Worm (Caenorhabditis elegans): ENCODE results near the gene srj-8.

The srj-8 gene

ce11 chrV:3278101-3278639 lies 30.6 kb downstream of the srj-8 start, which contains the start of gene fbxa-64:
Gene fbxa-64, minus strand, starts transcription at chrV:3278151.
- no peak for TF ChIP-seq zag-1 (tag; optimal IDR thresholded peaks at IDR 0.05)
- peak; percentile 7 for TF ChIP-seq dpl-1 (GFP tag; optimal IDR thresholded peaks at IDR 0.05)
- peak in 1 of 2 experiments; percentile 8 for TF ChIP-seq unc-62 (GFP tag; optimal IDR thresholded peaks at IDR 0.05 in 1 of 2)
- TF ChIP-seq unc-62 (tag; optimal IDR thresholded peaks at IDR 0.05): no peak
- peak; percentile 50 for TF ChIP-seq mes-2 (tag; optimal IDR thresholded peaks at IDR 0.05; ENCODE audit: poor library complexity, severe bottlenecking)
- no peak for TF ChIP-seq nhr-76 (tag; optimal IDR thresholded peaks at IDR 0.05)

DNA sequence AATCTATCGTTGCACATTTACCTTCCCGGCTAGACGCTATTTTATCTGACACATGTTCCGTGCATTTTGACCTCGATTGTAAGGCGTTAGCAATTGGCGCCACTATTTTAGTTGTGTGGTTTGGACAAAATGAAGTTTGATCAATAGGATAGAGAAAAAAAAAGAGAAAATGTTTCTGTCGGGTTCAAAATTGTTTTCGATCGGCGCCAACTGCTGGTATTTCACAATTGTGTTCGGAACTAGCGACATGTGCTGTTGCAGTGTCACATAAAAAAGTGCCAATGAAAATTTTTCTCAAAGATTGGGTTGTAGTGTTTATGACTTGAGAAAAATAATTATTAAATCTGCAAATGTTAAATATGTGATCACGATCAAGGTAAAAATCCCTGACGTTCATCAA lies 31.5 kb downstream of the srj-8 start:
- TF ChIP-seq egl-43 (GFP tag; IDR thresholded peaks at IDR 0.05): no peak
- TF ChIP-seq hlh-11 (tag; optimal IDR thresholded peaks at IDR 0.05): peak; percentile 54
- no peak for TF ChIP-seq ceh-62 (tag; optimal IDR thresholded peaks at IDR 0.05)
- no peak for TF ChIP-seq lin-15B (tag; optimal IDR thresholded peaks at IDR 0.05)
- TF ChIP-seq zag-1 (tag; optimal IDR thresholded peaks at IDR 0.05): no peak
- TF ChIP-seq nhr-28 (tag; optimal IDR thresholded peaks at IDR 0.05): peak; percentile 10
- TF ChIP-seq dmd-6 (GFP tag; IDR thresholded peaks at IDR 0.05): peak; percentile 40
- no peak for TF ChIP-seq F37D6.2 (tag; optimal IDR thresholded peaks at IDR 0.05)
- TF ChIP-seq duxl-1 (tag; optimal IDR thresholded peaks at IDR 0.05; ENCODE audit: poor library complexity): no peak
- no peak for TF ChIP-seq dmd-9 (GFP tag; IDR thresholded peaks at IDR 0.05)
- TF ChIP-seq nhr-76 (tag; optimal IDR thresholded peaks at IDR 0.05): no peak
- TF ChIP-seq lin-38 (GFP tag; IDR thresholded peaks at IDR 0.05): no peak
- peak; percentile 35 for TF ChIP-seq aha-1 (tag)
- TF ChIP-seq saeg-2 (GFP tag; IDR thresholded peaks at IDR 0.05): no peak
- TF ChIP-seq daf-16 (GFP tag; optimal IDR thresholded peaks at IDR 0.05): peak in 1 of 2 experiments; percentile 86
- TF ChIP-seq daf-16 (tag; optimal IDR thresholded peaks at IDR 0.05): no peak
- no peak for TF ChIP-seq egl-27 (tag; optimal IDR thresholded peaks at IDR 0.05)
- TF ChIP-seq nhr-102 (tag; optimal IDR thresholded peaks at IDR 0.05): no peak
- TF ChIP-seq daf-12 (tag; optimal IDR thresholded peaks at IDR 0.05): no peak
- TF ChIP-seq pha-4 (GFP tag; IDR thresholded peaks at IDR 0.05): no peak
- no peak for TF ChIP-seq pha-4 (tag; optimal IDR thresholded peaks at IDR 0.05)
- TF ChIP-seq fkh-10 (GFP tag; optimal IDR thresholded peaks at IDR 0.05): no peak
- TF ChIP-seq gei-8 (GFP tag; optimal IDR thresholded peaks at IDR 0.05): no peak
- no peak for TF ChIP-seq lin-39 (tag; optimal IDR thresholded peaks at IDR 0.05)
- TF ChIP-seq php-3 (GFP tag; IDR thresholded peaks at IDR 0.05): no peak
- no peak for TF ChIP-seq madf-5 (GFP tag; IDR thresholded peaks at IDR 0.05)
- TF ChIP-seq mxl-2 (GFP tag; conservative IDR thresholded peaks at IDR 0.05): no peak
- no peak for TF ChIP-seq F44E2.7 (GFP tag; IDR thresholded peaks at IDR 0.05)
- no peak for TF ChIP-seq arid-1 (GFP tag; conservative IDR thresholded peaks at IDR 0.05)
- TF ChIP-seq ceh-82 (tag; optimal IDR thresholded peaks at IDR 0.05): no peak
- no peak for TF ChIP-seq lin-29 (GFP tag; IDR thresholded peaks at IDR 0.05)
- TF ChIP-seq mxl-3 (GFP tag; optimal IDR thresholded peaks at IDR 0.05): no peak

- peak; percentile 26 for TF ChIP-seq hlh-11 (tag; optimal IDR thresholded peaks at IDR 0.05)
- TF ChIP-seq lim-7 (GFP tag; IDR thresholded peaks at IDR 0.05): no peak
These were observed 32.4 kb downstream of the srj-8 start, which contains the start of gene T28A11.2 for ce11 chrV:3280009-3280408. Gene T28A11.2, plus strand, starts transcription at chrV:3280379.

ce11 chrV:3281523-3281922 lies 33.9 kb downstream of the srj-8 start, which contains the start of gene T28A11.25:
Gene T28A11.25, plus strand, starts transcription at chrV:3281823.
- TF ChIP-seq daf-16 (GFP tag; optimal IDR thresholded peaks at IDR 0.05) (peak in 1 of 2 experiments; percentile 33), daf-16 (tag; optimal IDR thresholded peaks at IDR 0.05) (no peak), lin-29 (GFP tag; IDR thresholded peaks at IDR 0.05) (no peak)
